Fruit fly (Drosophila melanogaster): ENCODE data around the gene C15.

C15 gene

DNA sequence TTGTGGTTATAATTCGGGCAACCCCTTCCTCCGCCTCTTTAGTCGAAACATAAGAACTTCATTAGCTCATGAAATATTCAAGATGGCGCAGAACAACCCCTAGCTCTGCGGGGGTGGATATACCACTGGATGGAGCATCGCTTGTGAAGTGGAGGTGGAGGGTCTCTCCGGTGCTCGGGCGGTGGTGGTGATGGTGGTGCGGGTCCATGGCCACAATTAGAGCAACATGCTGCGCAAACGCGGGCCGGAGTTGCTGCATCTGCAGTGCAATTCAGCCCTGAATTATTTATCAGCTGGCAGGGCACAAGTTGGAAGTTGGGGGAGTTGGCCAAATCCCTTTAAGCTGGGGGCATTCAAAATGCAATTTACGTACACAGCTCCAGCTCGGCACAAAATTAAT, 11.2 kb downstream of the C15 start:
- TF ChIP-seq CG6163 (GFP tag; IDR thresholded peaks at IDR 0.05) (no peak), CG9139 (GFP tag; optimal IDR thresholded peaks at IDR 0.05) (no peak), cyc (GFP tag; optimal IDR thresholded peaks at IDR 0.05) (no peak), net (GFP tag; optimal IDR thresholded peaks at IDR 0.05) (no peak), pdm3 (GFP tag; optimal IDR thresholded peaks at IDR 0.05) (no peak), CG34406 (GFP tag; optimal IDR thresholded peaks at IDR 0.05) (no peak), CG3032 (tag; optimal IDR thresholded peaks at IDR 0.05) (no peak), esn (GFP tag; optimal IDR thresholded peaks at IDR 0.05) (no peak), Eip78C (GFP tag) (no peak), CG10631 (GFP tag; optimal IDR thresholded peaks at IDR 0.05) (no peak), eg (GFP tag; IDR thresholded peaks at IDR 0.05) (no peak), Ets21C (GFP tag; optimal IDR thresholded peaks at IDR 0.05) (no peak), Hr39 (GFP tag; optimal IDR thresholded peaks at IDR 0.05) (no peak), Sox15 (GFP tag; optimal IDR thresholded peaks at IDR 0.05) (no peak)

- TF ChIP-seq esn (GFP tag; optimal IDR thresholded peaks at IDR 0.05) (peak; percentile 96), CG8319 (GFP tag; optimal IDR thresholded peaks at IDR 0.05) (peak; percentile 94), CG16779 (tag; optimal IDR thresholded peaks at IDR 0.05) (peak; percentile 53), Ets96B (tag; optimal IDR thresholded peaks at IDR 0.05) (no peak), OdsH (GFP tag; optimal IDR thresholded peaks at IDR 0.05) (peak; percentile 95), CG3919 (GFP tag; optimal IDR thresholded peaks at IDR 0.05) (peak; percentile 96), Blimp-1 (GFP tag; optimal IDR thresholded peaks at IDR 0.05) (peak; percentile 80), CG6808 (GFP tag; optimal IDR thresholded peaks at IDR 0.05) (peak; percentile 81), ss (GFP tag; optimal IDR thresholded peaks at IDR 0.05) (peak; percentile 33 to 89), vri (GFP tag; optimal IDR thresholded peaks at IDR 0.05) (peak; percentile 92), CG11762 (GFP tag; optimal IDR thresholded peaks at IDR 0.05; ENCODE audit: insufficient read depth) (peak; percentile 88), cyc (GFP tag; optimal IDR thresholded peaks at IDR 0.05) (peak; percentile 97), CG8119 (GFP tag; IDR thresholded peaks at IDR 0.05) (no peak), svp (GFP tag) (peak; percentile 92), fd85E (GFP tag; optimal IDR thresholded peaks at IDR 0.05) (peak; percentile 55), CG11902 (GFP tag; optimal IDR thresholded peaks at IDR 0.05) (peak; percentile 90), CG34406 (GFP tag; optimal IDR thresholded peaks at IDR 0.05) (peak; percentile 92), Met (GFP tag; optimal IDR thresholded peaks at IDR 0.05) (peak; percentile 95), net (GFP tag; optimal IDR thresholded peaks at IDR 0.05) (peak; percentile 93), Sox15 (GFP tag; optimal IDR thresholded peaks at IDR 0.05) (peak; percentile 90), CG3032 (tag; optimal IDR thresholded peaks at IDR 0.05) (peak; percentile 87), dsx (GFP tag; optimal IDR thresholded peaks at IDR 0.05; ENCODE audit: poor library complexity, severe bottlenecking) (no peak), acj6 (GFP tag; optimal IDR thresholded peaks at IDR 0.05) (peak; percentile 95), fd59A (GFP tag; optimal IDR thresholded peaks at IDR 0.05) (peak; percentile 85), CG6854 (GFP tag; optimal IDR thresholded peaks at IDR 0.05) (peak; percentile 91), CG6792 (GFP tag; optimal IDR thresholded peaks at IDR 0.05) (peak; percentile 89), Hr4 (GFP tag; optimal IDR thresholded peaks at IDR 0.05) (peak; percentile 83), dac (GFP tag; optimal IDR thresholded peaks at IDR 0.05) (peak; percentile 86), CG9139 (GFP tag; optimal IDR thresholded peaks at IDR 0.05) (peak; percentile 78), Lpt (GFP tag; optimal IDR thresholded peaks at IDR 0.05) (peak; percentile 48), CG6276 (GFP tag; optimal IDR thresholded peaks at IDR 0.05) (no peak), CG1621 (tag; optimal IDR thresholded peaks at IDR 0.05) (peak; percentile 85), CG10669 (GFP tag; optimal IDR thresholded peaks at IDR 0.05) (peak; percentile 89), CG6163 (GFP tag; IDR thresholded peaks at IDR 0.05) (peak; percentile 97), salr (GFP tag; optimal IDR thresholded peaks at IDR 0.05) (peak in 1 of 2 experiments; percentile 98), Eip78C (GFP tag) (peak; percentile 97), CG8632 (GFP tag; optimal IDR thresholded peaks at IDR 0.05) (peak; percentile 84), CG10631 (GFP tag; optimal IDR thresholded peaks at IDR 0.05) (peak; percentile 89), topi (GFP tag; optimal IDR thresholded peaks at IDR 0.05) (peak; percentile 92), Eip93F (GFP tag; optimal IDR thresholded peaks at IDR 0.05) (no peak), Gug (GFP tag; IDR thresholded peaks at IDR 0.05) (peak; percentile 73), CG32006 (GFP tag; optimal IDR thresholded peaks at IDR 0.05) (peak; percentile 74), Sox14 (GFP tag; optimal IDR thresholded peaks at IDR 0.05) (peak; percentile 85), Eip75B (GFP tag; optimal IDR thresholded peaks at IDR 0.05) (peak; percentile 89), lz (GFP tag; optimal IDR thresholded peaks at IDR 0.05) (peak; percentile 97), Ets21C (GFP tag; optimal IDR thresholded peaks at IDR 0.05) (peak; percentile 83)
Measured at dm6 chr3R:21520183-21520582, 20.4 kb downstream of the C15 start.
